3 fruit fly cellular contexts compared by ENCODE assay signal in genomic region chr3R:18758548-18759257, dm6.
TF ChIP-seq lines count a peak whose summit lies in the region.

Epg5 (minus strand) TSS chr3R:18758873.

TF ChIP-seq in whole organism, adult, 20 proteins besides CTCF, POLR2A, EP300 and RAD21 (continued from another document):
- TF ChIP-seq toe (GFP tag; optimal IDR thresholded peaks at IDR 0.05; lab: Kevin White, UChicago), result peak; percentile 87
- peak; percentile 45 for TF ChIP-seq pad (GFP tag; optimal IDR thresholded peaks at IDR 0.05; lab: Kevin White, UChicago)

TF ChIP-seq in whole organism, embryonic, 481 proteins besides CTCF, POLR2A, EP300 and RAD21 (continued from another document and continues in another):
- TF ChIP-seq Lpt (GFP tag; optimal IDR thresholded peaks at IDR 0.05; lab: Kevin White, UChicago), result no peak
- peak; percentile 61; the same call in 1 of the 2 replicates for TF ChIP-seq ttk (GFP tag; IDR thresholded peaks at IDR 0.05; lab: Robert Waterston, UW)
- TF ChIP-seq ash1 (GFP tag; optimal IDR thresholded peaks at IDR 0.05; lab: Kevin White, UChicago), result no peak
- peak; percentile 50; the same call in 1 of the 2 replicates for TF ChIP-seq peb (GFP tag; IDR thresholded peaks at IDR 0.05; lab: Robert Waterston, UW)
- TF ChIP-seq ems (GFP tag; optimal IDR thresholded peaks at IDR 0.05; lab: Kevin White, UChicago), result peak; percentile 86
- TF ChIP-seq ato (GFP tag; IDR thresholded peaks at IDR 0.05; lab: Robert Waterston, UW; ENCODE audit: partially characterized antibody), result peak; percentile 78
- no peak for TF ChIP-seq otp (GFP tag; IDR thresholded peaks at IDR 0.05; lab: Robert Waterston, UW)
- no peak for TF ChIP-seq schlank (tag; optimal IDR thresholded peaks at IDR 0.05; lab: Kevin White, UChicago)
- TF ChIP-seq CG4707 (GFP tag; optimal IDR thresholded peaks at IDR 0.05; lab: Kevin White, UChicago), result no peak
- TF ChIP-seq hkb (optimal IDR thresholded peaks at IDR 0.05; lab: Kevin White, UChicago), result peak; percentile 71
- TF ChIP-seq hkb (GFP tag; IDR thresholded peaks at IDR 0.05; lab: Robert Waterston, UW), result no peak
- TF ChIP-seq NC2β (GFP tag; optimal IDR thresholded peaks at IDR 0.05; lab: Kevin White, UChicago), result peak; percentile 52
- peak; percentile 71 for TF ChIP-seq CG13775 (GFP tag; optimal IDR thresholded peaks at IDR 0.05; lab: Kevin White, UChicago)
- peak; percentile 24; the same call in 1 of the 2 replicates for TF ChIP-seq CG43689 (GFP tag; IDR thresholded peaks at IDR 0.05; lab: Robert Waterston, UW)
- peak; percentile 70 for TF ChIP-seq CG13424 (tag; optimal IDR thresholded peaks at IDR 0.05; lab: Kevin White, UChicago)
- peak; percentile 41; the same call in 1 of the 2 replicates for TF ChIP-seq Poxn (GFP tag; IDR thresholded peaks at IDR 0.05; lab: Robert Waterston, UW)
- peak; percentile 47; the same call in 1 of the 2 replicates for TF ChIP-seq Ada2b (GFP tag; IDR thresholded peaks at IDR 0.05; lab: Robert Waterston, UW)
- no peak for TF ChIP-seq CG15601 (tag; optimal IDR thresholded peaks at IDR 0.05; lab: Kevin White, UChicago)
- no peak for TF ChIP-seq lab (GFP tag; optimal IDR thresholded peaks at IDR 0.05; lab: Kevin White, UChicago)
- peak; percentile 52 for TF ChIP-seq Ssrp (tag; optimal IDR thresholded peaks at IDR 0.05; lab: Kevin White, UChicago)
- TF ChIP-seq hb (GFP tag; IDR thresholded peaks at IDR 0.05; lab: Robert Waterston, UW; ENCODE audit: partially characterized antibody), result peak; percentile 98
- no peak for TF ChIP-seq gt (GFP tag; IDR thresholded peaks at IDR 0.05; lab: Robert Waterston, UW)
- peak; percentile 65; the same call in 1 of the 2 replicates for TF ChIP-seq ham (GFP tag; IDR thresholded peaks at IDR 0.05; lab: Robert Waterston, UW)
- peak; percentile 84 for TF ChIP-seq CG6272 (GFP tag; IDR thresholded peaks at IDR 0.05; lab: Robert Waterston, UW)
- TF ChIP-seq cas (GFP tag; IDR thresholded peaks at IDR 0.05; lab: Robert Waterston, UW), result no peak
- TF ChIP-seq corto (GFP tag; optimal IDR thresholded peaks at IDR 0.05; lab: Kevin White, UChicago), result peak; percentile 28
- TF ChIP-seq salm (tag; optimal IDR thresholded peaks at IDR 0.05; lab: Kevin White, UChicago), result no peak
- no peak for TF ChIP-seq Tbp (GFP tag; optimal IDR thresholded peaks at IDR 0.05; lab: Kevin White, UChicago)
- TF ChIP-seq CG13296 (GFP tag; optimal IDR thresholded peaks at IDR 0.05; lab: Kevin White, UChicago), result no peak
- peak; percentile 97 for TF ChIP-seq row (GFP tag; IDR thresholded peaks at IDR 0.05; lab: Robert Waterston, UW)
- TF ChIP-seq sens-2 (GFP tag; IDR thresholded peaks at IDR 0.05; lab: Robert Waterston, UW), result no peak
- peak; percentile 42 for TF ChIP-seq CG16863 (GFP tag; optimal IDR thresholded peaks at IDR 0.05; lab: Kevin White, UChicago)
- TF ChIP-seq Hsf (GFP tag; optimal IDR thresholded peaks at IDR 0.05; lab: Kevin White, UChicago), result peak; percentile 80
- TF ChIP-seq CG12299 (tag; optimal IDR thresholded peaks at IDR 0.05; lab: Kevin White, UChicago), result peak; percentile 29
- TF ChIP-seq CG14965 (GFP tag; optimal IDR thresholded peaks at IDR 0.05; lab: Kevin White, UChicago; ENCODE audit: borderline replicate concordance), result no peak
- TF ChIP-seq CG15514 (GFP tag; optimal IDR thresholded peaks at IDR 0.05; lab: Kevin White, UChicago), result peak; percentile 77
- TF ChIP-seq gsb (GFP tag; IDR thresholded peaks at IDR 0.05; lab: Robert Waterston, UW), result peak; percentile 22; the same call in 1 of the 2 replicates
- TF ChIP-seq CG11093 (GFP tag; IDR thresholded peaks at IDR 0.05; lab: Robert Waterston, UW), result no peak; the same call in 2 of the 3 replicates
- TF ChIP-seq CG11398 (GFP tag; optimal IDR thresholded peaks at IDR 0.05; lab: Kevin White, UChicago), result no peak
- no peak for TF ChIP-seq Nf-YB (GFP tag; optimal IDR thresholded peaks at IDR 0.05; lab: Kevin White, UChicago)
- no peak for TF ChIP-seq CG14050 (GFP tag; IDR thresholded peaks at IDR 0.05; lab: Robert Waterston, UW)
- no peak for TF ChIP-seq Neu2 (GFP tag; optimal IDR thresholded peaks at IDR 0.05; lab: Kevin White, UChicago; ENCODE audit: borderline replicate concordance)
- no peak for TF ChIP-seq sr (GFP tag; IDR thresholded peaks at IDR 0.05; lab: Robert Waterston, UW)
- TF ChIP-seq Jarid2 (GFP tag; optimal IDR thresholded peaks at IDR 0.05; lab: Kevin White, UChicago), result no peak
- peak; percentile 73 for TF ChIP-seq ind (GFP tag; optimal IDR thresholded peaks at IDR 0.05; lab: Kevin White, UChicago)
- TF ChIP-seq Taf1 (GFP tag; IDR thresholded peaks at IDR 0.05; lab: Robert Waterston, UW), result no peak; the same call in 1 of the 2 replicates
- no peak for TF ChIP-seq gem (tag; optimal IDR thresholded peaks at IDR 0.05; lab: Kevin White, UChicago)
- TF ChIP-seq Kr (GFP tag; optimal IDR thresholded peaks at IDR 0.05; lab: Kevin White, UChicago), result no peak
- TF ChIP-seq Lim3 (GFP tag; IDR thresholded peaks at IDR 0.05; lab: Robert Waterston, UW), result no peak
- peak; percentile 87 for TF ChIP-seq CG30403 (GFP tag; optimal IDR thresholded peaks at IDR 0.05; lab: Kevin White, UChicago)
- TF ChIP-seq Hmx (GFP tag; optimal IDR thresholded peaks at IDR 0.05; lab: Kevin White, UChicago), result no peak
- TF ChIP-seq CG9437 (GFP tag; optimal IDR thresholded peaks at IDR 0.05; lab: Kevin White, UChicago), result peak; percentile 67
- peak; percentile 97 for TF ChIP-seq Med (GFP tag; lab: Kevin White, UChicago)
- no peak for TF ChIP-seq HLHmδ (GFP tag; optimal IDR thresholded peaks at IDR 0.05; lab: Kevin White, UChicago)
- no peak for TF ChIP-seq CG10565 (GFP tag; optimal IDR thresholded peaks at IDR 0.05; lab: Kevin White, UChicago)
- peak; percentile 38 for TF ChIP-seq repo (GFP tag; optimal IDR thresholded peaks at IDR 0.05; lab: Kevin White, UChicago)
- TF ChIP-seq CG6791 (GFP tag; IDR thresholded peaks at IDR 0.05; lab: Robert Waterston, UW; ENCODE audit: partially characterized antibody), result peak; percentile 95
- no peak for TF ChIP-seq CG12236 (GFP tag; optimal IDR thresholded peaks at IDR 0.05; lab: Kevin White, UChicago)
- peak; percentile 93 for TF ChIP-seq CG7928 (GFP tag; optimal IDR thresholded peaks at IDR 0.05; lab: Kevin White, UChicago)
- TF ChIP-seq CG5953 (GFP tag; IDR thresholded peaks at IDR 0.05; lab: Robert Waterston, UW), result no peak
- peak; percentile 59 for TF ChIP-seq Side (GFP tag; optimal IDR thresholded peaks at IDR 0.05; lab: Kevin White, UChicago)
- TF ChIP-seq ATbp (GFP tag; optimal IDR thresholded peaks at IDR 0.05; lab: Kevin White, UChicago), result no peak
- peak; percentile 60 for TF ChIP-seq psq (GFP tag; optimal IDR thresholded peaks at IDR 0.05; lab: Kevin White, UChicago)
- TF ChIP-seq CG9609 (GFP tag; optimal IDR thresholded peaks at IDR 0.05; lab: Kevin White, UChicago), result peak; percentile 59

TF ChIP-seq in whole organism, prepupa, 60 proteins besides CTCF, POLR2A, EP300 and RAD21 (continued from another document):
- TF ChIP-seq CG6163 (GFP tag; IDR thresholded peaks at IDR 0.05; lab: Robert Waterston, UW), result peak; percentile 37; the same call in 1 of the 3 replicates
- no peak for TF ChIP-seq CG9139 (GFP tag; optimal IDR thresholded peaks at IDR 0.05; lab: Kevin White, UChicago)
- TF ChIP-seq CG4318 (GFP tag; optimal IDR thresholded peaks at IDR 0.05; lab: Kevin White, UChicago), result no peak
- TF ChIP-seq esn (GFP tag; optimal IDR thresholded peaks at IDR 0.05; lab: Kevin White, UChicago), result peak; percentile 88
- peak; percentile 62 for TF ChIP-seq CG11902 (GFP tag; optimal IDR thresholded peaks at IDR 0.05; lab: Kevin White, UChicago)
- TF ChIP-seq Sox102F (GFP tag; optimal IDR thresholded peaks at IDR 0.05; lab: Kevin White, UChicago), result no peak
- TF ChIP-seq CG6792 (GFP tag; optimal IDR thresholded peaks at IDR 0.05; lab: Kevin White, UChicago), result peak; percentile 70
- peak; percentile 94 for TF ChIP-seq Sox14 (GFP tag; optimal IDR thresholded peaks at IDR 0.05; lab: Kevin White, UChicago)
- peak; percentile 79 for TF ChIP-seq cyc (GFP tag; optimal IDR thresholded peaks at IDR 0.05; lab: Kevin White, UChicago)
- TF ChIP-seq CG3919 (GFP tag; optimal IDR thresholded peaks at IDR 0.05; lab: Kevin White, UChicago), result no peak
- TF ChIP-seq CG34406 (GFP tag; optimal IDR thresholded peaks at IDR 0.05; lab: Kevin White, UChicago), result no peak
- TF ChIP-seq CG6276 (GFP tag; optimal IDR thresholded peaks at IDR 0.05; lab: Kevin White, UChicago), result no peak
- TF ChIP-seq dac (GFP tag; optimal IDR thresholded peaks at IDR 0.05; lab: Kevin White, UChicago), result no peak
- no peak for TF ChIP-seq OdsH (GFP tag; optimal IDR thresholded peaks at IDR 0.05; lab: Kevin White, UChicago)
- no peak for TF ChIP-seq CG11762 (GFP tag; optimal IDR thresholded peaks at IDR 0.05; lab: Kevin White, UChicago; ENCODE audit: insufficient read depth)
- TF ChIP-seq fd85E (GFP tag; optimal IDR thresholded peaks at IDR 0.05; lab: Kevin White, UChicago), result no peak
- peak; percentile 19 for TF ChIP-seq CG6854 (GFP tag; optimal IDR thresholded peaks at IDR 0.05; lab: Kevin White, UChicago)
- TF ChIP-seq CG1621 (tag; optimal IDR thresholded peaks at IDR 0.05; lab: Kevin White, UChicago), result no peak
- TF ChIP-seq dsx (GFP tag; optimal IDR thresholded peaks at IDR 0.05; lab: Kevin White, UChicago; ENCODE audit: poor library complexity, severe bottlenecking), result no peak
- TF ChIP-seq Met (GFP tag; optimal IDR thresholded peaks at IDR 0.05; lab: Kevin White, UChicago), result no peak
- TF ChIP-seq CG6808 (GFP tag; optimal IDR thresholded peaks at IDR 0.05; lab: Kevin White, UChicago), result peak; percentile 100
- TF ChIP-seq svp (GFP tag; lab: Kevin White, UChicago), result peak; percentile 93
- no peak for TF ChIP-seq Hr38 (GFP tag; optimal IDR thresholded peaks at IDR 0.05; lab: Kevin White, UChicago)
- TF ChIP-seq CG16779 (tag; optimal IDR thresholded peaks at IDR 0.05; lab: Kevin White, UChicago), result no peak
- TF ChIP-seq topi (GFP tag; optimal IDR thresholded peaks at IDR 0.05; lab: Kevin White, UChicago), result no peak
- no peak for TF ChIP-seq Smox (GFP tag; optimal IDR thresholded peaks at IDR 0.05; lab: Kevin White, UChicago)
- TF ChIP-seq CG8319 (GFP tag; optimal IDR thresholded peaks at IDR 0.05; lab: Kevin White, UChicago), result no peak
- peak; percentile 53 for TF ChIP-seq CG8632 (GFP tag; optimal IDR thresholded peaks at IDR 0.05; lab: Kevin White, UChicago)
- peak in 1 of 2 experiments; percentile 42 for TF ChIP-seq salr (GFP tag; optimal IDR thresholded peaks at IDR 0.05; lab: Kevin White, UChicago)
- TF ChIP-seq CG8119 (GFP tag; IDR thresholded peaks at IDR 0.05; lab: Robert Waterston, UW), result no peak
- no peak for TF ChIP-seq ss (GFP tag; optimal IDR thresholded peaks at IDR 0.05; lab: Kevin White, UChicago)
- no peak for TF ChIP-seq acj6 (GFP tag; optimal IDR thresholded peaks at IDR 0.05; lab: Kevin White, UChicago)
- TF ChIP-seq Hr39 (GFP tag; optimal IDR thresholded peaks at IDR 0.05; lab: Kevin White, UChicago), result no peak
- TF ChIP-seq Eip78C (GFP tag; lab: Kevin White, UChicago), result no peak
- peak; percentile 32 for TF ChIP-seq fd59A (GFP tag; optimal IDR thresholded peaks at IDR 0.05; lab: Kevin White, UChicago)
- peak; percentile 50; the same call in 1 of the 2 replicates for TF ChIP-seq Gug (GFP tag; IDR thresholded peaks at IDR 0.05; lab: Robert Waterston, UW)
- TF ChIP-seq Lpt (GFP tag; optimal IDR thresholded peaks at IDR 0.05; lab: Kevin White, UChicago), result no peak
- TF ChIP-seq Blimp-1 (GFP tag; optimal IDR thresholded peaks at IDR 0.05; lab: Kevin White, UChicago), result no peak
